Fruit fly (Drosophila melanogaster) whole organism, prepupa: ENCODE results near the gene Mst84B.

ENCODE experiments used
- Eip75B ChIP-seq: fragments of 200-800 bp; sonication (Bioruptor generic); optimal IDR thresholded peaks from 3 replicates; lab custom pipeline; 2016; ENCODE audit warnings: missing biosample characterization, missing genetic modification characterization
- acj6 ChIP-seq: fragments of 200-800 bp; sonication (Bioruptor generic); optimal IDR thresholded peaks from 3 replicates; lab custom pipeline; 2016; ENCODE audit warnings: missing biosample characterization, missing genetic modification characterization

DNA sequence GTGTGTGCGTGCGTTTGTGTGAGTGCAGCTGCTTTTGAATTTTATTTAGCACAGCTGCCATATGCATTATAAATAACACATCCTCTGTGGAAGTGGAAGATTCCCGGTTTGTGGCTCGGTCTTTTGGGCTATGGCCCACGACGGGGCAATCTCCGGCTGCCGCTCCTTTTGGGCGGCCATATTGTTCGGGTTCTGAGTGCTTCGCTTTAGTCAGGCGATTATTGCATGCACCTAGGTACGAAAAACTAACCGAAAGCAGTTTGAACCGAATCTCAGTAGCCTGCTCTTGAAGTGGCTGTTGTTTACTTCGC, 13.1 kb downstream of the Mst84B start:
- TF ChIP-seq acj6 (GFP tag; lab: Kevin White, UChicago) (no peak), Eip75B (GFP tag; lab: Kevin White, UChicago) (no peak)
